Worm (Caenorhabditis elegans): Measurements from ENCODE around the gene C25E10.7.

The C25E10.7 gene

DNA sequence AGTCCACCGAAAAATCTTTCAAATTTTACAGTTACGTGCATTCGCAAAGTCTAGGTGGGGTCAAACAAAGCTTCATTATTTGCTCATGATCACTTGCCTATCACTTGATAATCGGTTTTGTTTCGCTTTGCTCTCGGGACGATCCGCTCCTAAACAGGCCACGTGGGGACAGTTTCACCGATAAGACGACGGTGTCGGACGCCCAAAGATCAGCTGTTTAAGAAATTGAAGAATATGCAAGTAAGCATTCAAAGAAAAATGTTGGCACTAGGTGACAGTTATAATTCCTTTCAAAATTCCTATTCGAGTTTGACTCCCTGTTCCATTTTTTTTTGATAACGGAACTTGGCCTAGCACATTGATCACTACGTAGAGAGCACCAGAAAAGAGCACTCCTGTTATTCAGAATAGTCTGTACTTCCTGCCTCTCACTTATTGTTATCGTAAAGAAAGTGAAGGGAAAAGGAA is 29.0 kb upstream of the C25E10.7 start (continued):
- TF ChIP-seq F10E7.11 (tag; optimal IDR thresholded peaks at IDR 0.05): no peak
- TF ChIP-seq ceh-79 (tag; optimal IDR thresholded peaks at IDR 0.05): no peak
- no peak for TF ChIP-seq hrde-1 (tag; optimal IDR thresholded peaks at IDR 0.05; ENCODE audit: borderline replicate concordance)
- TF ChIP-seq dpl-1 (GFP tag; optimal IDR thresholded peaks at IDR 0.05): no peak
- no peak for TF ChIP-seq nfya-2 (GFP tag; IDR thresholded peaks at IDR 0.05)
- TF ChIP-seq hsf-1 (GFP tag; IDR thresholded peaks at IDR 0.05): no peak
- TF ChIP-seq sdz-38 (tag; optimal IDR thresholded peaks at IDR 0.05): no peak
- TF ChIP-seq ceh-27 (GFP tag; optimal IDR thresholded peaks at IDR 0.05): no peak
- no peak for TF ChIP-seq ekl-4 (GFP tag; IDR thresholded peaks at IDR 0.05)
- TF ChIP-seq F57A8.1 (GFP tag; optimal IDR thresholded peaks at IDR 0.05): no peak
- TF ChIP-seq aptf-3 (GFP tag; IDR thresholded peaks at IDR 0.05): no peak
- TF ChIP-seq hmg-1.2 (GFP tag; IDR thresholded peaks at IDR 0.05): no peak
- no peak for TF ChIP-seq unc-62 (GFP tag; optimal IDR thresholded peaks at IDR 0.05)
- TF ChIP-seq nhr-80 (tag; optimal IDR thresholded peaks at IDR 0.05): peak; percentile 99

- TF ChIP-seq ztf-18 (tag; optimal IDR thresholded peaks at IDR 0.05) (no peak), chd-7 (tag; optimal IDR thresholded peaks at IDR 0.05) (no peak), attf-5 (GFP tag; optimal IDR thresholded peaks at IDR 0.05) (peak; percentile 29), ets-4 (GFP tag; optimal IDR thresholded peaks at IDR 0.05) (no peak), lin-26 (GFP tag; IDR thresholded peaks at IDR 0.05) (no peak), lsy-27 (tag; optimal IDR thresholded peaks at IDR 0.05; ENCODE audit: borderline replicate concordance, insufficient read depth) (no peak), nhr-90 (tag; optimal IDR thresholded peaks at IDR 0.05) (peak; percentile 61), ZK185.1 (tag; optimal IDR thresholded peaks at IDR 0.05; ENCODE audit: poor library complexity, severe bottlenecking) (no peak), hmg-1.2 (GFP tag; IDR thresholded peaks at IDR 0.05) (no peak), mel-28 (tag; optimal IDR thresholded peaks at IDR 0.05; ENCODE audit: borderline replicate concordance) (no peak), lag-1 (GFP tag; IDR thresholded peaks at IDR 0.05) (no peak), C06A6.2 (GFP tag; conservative IDR thresholded peaks at IDR 0.05) (no peak), F57A8.1 (GFP tag; optimal IDR thresholded peaks at IDR 0.05) (no peak), zim-3 (tag; optimal IDR thresholded peaks at IDR 0.05) (no peak), hlh-26 (GFP tag; conservative IDR thresholded peaks at IDR 0.05) (no peak), dox-1 (GFP tag; IDR thresholded peaks at IDR 0.05) (peak; percentile 49; the same call in 1 of the 2 replicates), pbrm-1 (GFP tag; IDR thresholded peaks at IDR 0.05) (no peak), ceh-27 (GFP tag; optimal IDR thresholded peaks at IDR 0.05) (no peak), B0336.3 (GFP tag; IDR thresholded peaks at IDR 0.05) (0 out of 2 replicates have a peak, but pooled peaks have one; percentile 22), B0261.1 (tag; optimal IDR thresholded peaks at IDR 0.05) (no peak), ceh-91 (GFP tag; IDR thresholded peaks at IDR 0.05) (no peak), unc-130 (GFP tag; optimal IDR thresholded peaks at IDR 0.05) (no peak), unc-62 (GFP tag; optimal IDR thresholded peaks at IDR 0.05) (peak; percentile 19), him-1 (tag; optimal IDR thresholded peaks at IDR 0.05) (no peak), snpc-4 (GFP tag; optimal IDR thresholded peaks at IDR 0.05) (no peak), snpc-4 (tag; optimal IDR thresholded peaks at IDR 0.05) (peak in 1 of 4 experiments; percentile 1), nhr-80 (tag; optimal IDR thresholded peaks at IDR 0.05) (peak; percentile 88), atf-7 (tag; optimal IDR thresholded peaks at IDR 0.05) (peak; percentile 50), akir-1 (GFP tag; optimal IDR thresholded peaks at IDR 0.05) (no peak), ceh-100 (GFP tag; IDR thresholded peaks at IDR 0.05) (no peak), athp-1 (tag; optimal IDR thresholded peaks at IDR 0.05) (no peak), ztf-26 (tag; optimal IDR thresholded peaks at IDR 0.05) (no peak), dpl-1 (GFP tag; optimal IDR thresholded peaks at IDR 0.05) (no peak), F39B2.1 (GFP tag; IDR thresholded peaks at IDR 0.05) (no peak), ztf-22 (GFP tag; optimal IDR thresholded peaks at IDR 0.05) (no peak), let-607 (tag; optimal IDR thresholded peaks at IDR 0.05) (peak in 1 of 2 experiments; percentile 31), F52B5.7 (tag; optimal IDR thresholded peaks at IDR 0.05) (no peak), lin-54 (GFP tag; optimal IDR thresholded peaks at IDR 0.05) (no peak)
These were observed 28.0 kb upstream of the C25E10.7 start for ce11 chrV:9078815-9079525.
